Fruit fly (Drosophila melanogaster) whole organism, embryonic: ENCODE data around the gene armi.
A peak's percentile ranks its signal among the peaks of the same experiment; 100 is the strongest.

Source experiments
- Abd-B ChIP-seq: fragments of 200-800 bp; sonication (Bioruptor generic); optimal IDR thresholded peaks from 2 replicates; lab custom pipeline; 2018; ENCODE audit warnings: missing biosample characterization, mild to moderate bottlenecking, missing genetic modification characterization, moderate library complexity
- Antp ChIP-seq: fragments of 200-800 bp; sonication (Bioruptor generic); optimal IDR thresholded peaks from 3 replicates; lab custom pipeline; 2016; ENCODE audit warnings: missing biosample characterization, missing genetic modification characterization
- B-H2 ChIP-seq: fragments of 200-800 bp; sonication (Bioruptor generic); optimal IDR thresholded peaks from 2 replicates; lab custom pipeline; 2018; ENCODE audit warnings: missing biosample characterization, mild to moderate bottlenecking, missing genetic modification characterization
- CG10209 ChIP-seq: fragments of 200-800 bp; sonication (Bioruptor generic); optimal IDR thresholded peaks from 3 replicates; lab custom pipeline; 2017; ENCODE audit warnings: missing biosample characterization, mild to moderate bottlenecking, missing genetic modification characterization, missing genetic modification reagents
- CG11723 ChIP-seq: fragments of 200-800 bp; sonication (Bioruptor generic); optimal IDR thresholded peaks from 2 replicates; lab custom pipeline; 2017; ENCODE audit warnings: missing biosample characterization, mild to moderate bottlenecking, missing genetic modification characterization
- CG12769 ChIP-seq: fragments of 200-800 bp; sonication (Bioruptor generic); optimal IDR thresholded peaks from 2 replicates; lab custom pipeline; 2019; ENCODE audit warnings: missing biosample characterization, mild to moderate bottlenecking, missing genetic modification characterization, moderate library complexity
- CG13424 ChIP-seq: fragments of 200-800 bp; sonication (Bioruptor generic); optimal IDR thresholded peaks from 2 replicates; lab custom pipeline; 2019; ENCODE audit warnings: missing biosample characterization, mild to moderate bottlenecking, missing genetic modification characterization, moderate library complexity
- CG13894 ChIP-seq: fragments of 200-800 bp; sonication (Bioruptor generic); optimal IDR thresholded peaks from 3 replicates; lab custom pipeline; 2018; ENCODE audit warnings: missing biosample characterization, mild to moderate bottlenecking, missing genetic modification characterization, moderate library complexity
- CG14667 ChIP-seq: fragments of 200-800 bp; sonication (Bioruptor generic); IDR thresholded peaks from 2 replicates; pipeline ENCODE4 v1.3.6; 2022; ENCODE audit warnings: missing biosample characterization, missing genetic modification characterization
- CG15011 ChIP-seq: fragments of 200-800 bp; sonication (Bioruptor generic); optimal IDR thresholded peaks from 3 replicates; lab custom pipeline; 2018; ENCODE audit warnings: missing biosample characterization, mild to moderate bottlenecking, missing genetic modification characterization
- CG1602 ChIP-seq: fragments of 200-800 bp; sonication (Bioruptor generic); optimal IDR thresholded peaks from 3 replicates; lab custom pipeline; 2016; ENCODE audit warnings: missing biosample characterization, missing genetic modification characterization
- CG17328 ChIP-seq: fragments of 200-800 bp; sonication (Bioruptor generic); IDR thresholded peaks from 2 replicates; pipeline ENCODE4 v1.3.6; 2022; ENCODE audit warnings: missing biosample characterization, missing genetic modification characterization
- CG2712 ChIP-seq: fragments of 200-800 bp; optimal IDR thresholded peaks from 3 replicates; lab custom pipeline; 2019; ENCODE audit warnings: missing biosample characterization, mild to moderate bottlenecking, missing genetic modification characterization, moderate library complexity
- CG2875 ChIP-seq: fragments of 200-800 bp; sonication (Bioruptor generic); optimal IDR thresholded peaks from 2 replicates; lab custom pipeline; 2017; ENCODE audit warnings: missing biosample characterization, mild to moderate bottlenecking, missing genetic modification characterization, missing genetic modification reagents
- CG2889 ChIP-seq: fragments of 200-800 bp; sonication (Bioruptor generic); IDR thresholded peaks from 3 replicates; pipeline ENCODE4 v1.3.6; 2022; ENCODE audit warnings: missing biosample characterization, missing genetic modification characterization
- CG30020 ChIP-seq: fragments of 200-800 bp; optimal IDR thresholded peaks from 2 replicates; lab custom pipeline; 2019; ENCODE audit warnings: missing biosample characterization, mild to moderate bottlenecking, missing genetic modification characterization, moderate library complexity
- CG30431 ChIP-seq: fragments of 200-800 bp; sonication (Bioruptor generic); optimal IDR thresholded peaks from 2 replicates; lab custom pipeline; 2017; ENCODE audit warnings: missing biosample characterization, missing genetic modification characterization
- CG7928 ChIP-seq: fragments of 200-800 bp; sonication (Bioruptor generic); optimal IDR thresholded peaks from 2 replicates; lab custom pipeline; 2017; ENCODE audit warnings: missing biosample characterization, mild to moderate bottlenecking, missing genetic modification characterization
- CG8944 ChIP-seq: fragments of 200-800 bp; sonication (Bioruptor generic); optimal IDR thresholded peaks from 3 replicates; lab custom pipeline; 2016; ENCODE audit warnings: missing biosample characterization, missing genetic modification characterization
- Dbx ChIP-seq: fragments of 200-800 bp; sonication (Bioruptor generic); IDR thresholded peaks from 3 replicates; pipeline ENCODE4 v1.3.6; 2022; ENCODE audit warnings: missing biosample characterization, missing genetic modification characterization
- E2f1 ChIP-seq: fragments of 200-800 bp; sonication (Bioruptor generic); IDR thresholded peaks from 2 replicates; pipeline ENCODE4 v1.3.6; 2022; ENCODE audit warnings: missing biosample characterization, missing genetic modification characterization
- Ets97D ChIP-seq: fragments of 200-800 bp; sonication (Bioruptor generic); optimal IDR thresholded peaks from 3 replicates; lab custom pipeline; 2016; ENCODE audit warnings: missing biosample characterization, missing genetic modification characterization
- Hr51 ChIP-seq, 2 experiments: fragments of 200-800 bp; sonication (Bioruptor generic); optimal IDR thresholded peaks; 2 replicates in 1 of 2; 3 replicates in 1 of 2; lab custom pipeline; 2016 to 2018; ENCODE audit warnings: missing biosample characterization in 2 of 2, missing genetic modification characterization in 2 of 2, mild to moderate bottlenecking in 1 of 2, moderate library complexity in 1 of 2
- Lim3 ChIP-seq: fragments of 200-800 bp; sonication (Bioruptor generic); IDR thresholded peaks from 2 replicates; pipeline ENCODE4 v1.3.6; 2022; ENCODE audit warnings: missing biosample characterization, missing genetic modification characterization
- Optix ChIP-seq: fragments of 200-800 bp; sonication (Bioruptor generic); IDR thresholded peaks from 3 replicates; pipeline ENCODE4 v1.3.6; 2022; ENCODE audit warnings: missing biosample characterization, missing genetic modification characterization
- PHDP ChIP-seq: fragments of 200-800 bp; sonication (Bioruptor generic); optimal IDR thresholded peaks from 3 replicates; lab custom pipeline; 2018; ENCODE audit warnings: missing biosample characterization, mild to moderate bottlenecking, missing genetic modification characterization, moderate library complexity
- Poxn ChIP-seq: fragments of 200-800 bp; sonication (Bioruptor generic); IDR thresholded peaks from 2 replicates; pipeline ENCODE4 v1.3.6; 2022; ENCODE audit warnings: missing biosample characterization, missing genetic modification characterization
- Rfx ChIP-seq: fragments of 200-800 bp; sonication (Bioruptor generic); IDR thresholded peaks from 2 replicates; pipeline ENCODE4 v1.3.6; 2022; ENCODE audit warnings: missing biosample characterization, missing genetic modification characterization
- Trl ChIP-seq, 3 experiments: fragments of >200 bp in 2 of 3; fragments of 200-800 bp in 1 of 3; sonication (Bioruptor generic) in 1 of 3; optimal IDR thresholded peaks; 2 replicates in 1 of 3; 3 replicates in 2 of 3; lab custom pipeline; 2016 to 2017; ENCODE audit warnings: missing biosample characterization in 1 of 3, missing genetic modification characterization in 1 of 3
- az2 ChIP-seq: fragments of 200-800 bp; sonication (Bioruptor generic); optimal IDR thresholded peaks from 3 replicates; lab custom pipeline; 2016; ENCODE audit warnings: missing biosample characterization, missing genetic modification characterization
- bsh ChIP-seq, 2 experiments: fragments of 200-800 bp; sonication (Bioruptor generic); optimal IDR thresholded peaks; 2 replicates each; lab custom pipeline; 2017 to 2018; ENCODE audit warnings: mild to moderate bottlenecking in 2 of 2, missing biosample characterization in 2 of 2, missing genetic modification characterization in 2 of 2, moderate library complexity in 1 of 2
- eve ChIP-seq, 2 experiments: fragments of >200 bp; optimal IDR thresholded peaks; 2 replicates each; lab custom pipeline; 2017; ENCODE audit warnings: missing biosample characterization in 2 of 2, missing genetic modification characterization in 2 of 2
- exex ChIP-seq: fragments of 200-800 bp; sonication (Bioruptor generic); optimal IDR thresholded peaks from 4 replicates; lab custom pipeline; 2018; ENCODE audit warnings: missing biosample characterization, mild to moderate bottlenecking, missing genetic modification characterization, moderate library complexity
- gem ChIP-seq: fragments of 200-800 bp; sonication (Bioruptor generic); optimal IDR thresholded peaks from 2 replicates; lab custom pipeline; 2019; ENCODE audit warnings: missing biosample characterization, mild to moderate bottlenecking, missing genetic modification characterization, moderate library complexity
- hb ChIP-seq: fragments of 200-800 bp; sonication (Bioruptor generic); IDR thresholded peaks from 3 replicates; pipeline ENCODE4 v1.3.6; 2022; ENCODE audit warnings: missing biosample characterization, missing genetic modification characterization; ENCODE audit not compliant: partially characterized antibody
- ken ChIP-seq: fragments of 200-800 bp; sonication (Bioruptor generic); IDR thresholded peaks from 3 replicates; pipeline ENCODE4 v1.3.6; 2022; ENCODE audit warnings: missing biosample characterization, missing genetic modification characterization
- knrl ChIP-seq: fragments of 200-800 bp; sonication (Bioruptor generic); IDR thresholded peaks from 3 replicates; pipeline ENCODE4 v1.3.6; 2022; ENCODE audit warnings: missing biosample characterization, missing genetic modification characterization; ENCODE audit not compliant: partially characterized antibody
- lilli ChIP-seq: fragments of 200-800 bp; sonication (Bioruptor generic); optimal IDR thresholded peaks from 3 replicates; lab custom pipeline; 2016; ENCODE audit warnings: missing biosample characterization, missing genetic modification characterization
- lola ChIP-seq, 3 experiments: fragments of >200 bp in 2 of 3; fragments of 200-800 bp in 1 of 3; sonication (Bioruptor generic) in 1 of 3; optimal IDR thresholded peaks; 2 replicates each; lab custom pipeline; 2017 to 2019; ENCODE audit warnings: missing biosample characterization in 3 of 3, missing genetic modification characterization in 3 of 3, mild to moderate bottlenecking in 1 of 3, moderate library complexity in 1 of 3
- otp ChIP-seq: fragments of 200-800 bp; sonication (Bioruptor generic); IDR thresholded peaks from 3 replicates; pipeline ENCODE4, ENCODE4 v1.3.6; 2022; ENCODE audit warnings: missing biosample characterization, missing genetic modification characterization
- prd ChIP-seq, 3 experiments: fragments of >200 bp in 2 of 3; fragments of 200-800 bp in 1 of 3; sonication (Bioruptor generic) in 1 of 3; optimal IDR thresholded peaks in 2 of 3; IDR thresholded peaks in 1 of 3; 2 replicates in 2 of 3; 3 replicates in 1 of 3; pipeline versions ENCODE4 v1.3.6 to Lab custom; 2017 to 2022; ENCODE audit warnings: missing biosample characterization in 1 of 3, missing genetic modification characterization in 1 of 3
- row ChIP-seq: fragments of 200-800 bp; sonication (Bioruptor generic); IDR thresholded peaks from 3 replicates; pipeline ENCODE4 v1.3.6; 2022; ENCODE audit warnings: missing biosample characterization, missing genetic modification characterization
- slbo ChIP-seq: fragments of 200-800 bp; sonication (Bioruptor generic); IDR thresholded peaks from 2 replicates; pipeline ENCODE4 v1.3.6; 2022; ENCODE audit warnings: missing biosample characterization, missing genetic modification characterization
- sqz ChIP-seq: fragments of 200-800 bp; sonication (Bioruptor generic); optimal IDR thresholded peaks from 3 replicates; lab custom pipeline; 2018; ENCODE audit warnings: missing biosample characterization, mild to moderate bottlenecking, missing genetic modification characterization
- tio ChIP-seq: fragments of 200-800 bp; sonication (Bioruptor generic); optimal IDR thresholded peaks from 2 replicates; lab custom pipeline; 2017; ENCODE audit warnings: missing biosample characterization, missing genetic modification characterization, inconsistent platforms
- tna ChIP-seq: fragments of 200-800 bp; sonication (Bioruptor generic); IDR thresholded peaks from 2 replicates; pipeline ENCODE4 v1.3.6; 2022; ENCODE audit warnings: missing biosample characterization, missing genetic modification characterization; ENCODE audit not compliant: partially characterized antibody
- zen2 ChIP-seq: fragments of 200-800 bp; sonication (Bioruptor generic); IDR thresholded peaks from 3 replicates; pipeline ENCODE4 v1.3.6; 2022; ENCODE audit warnings: missing biosample characterization, missing genetic modification characterization; ENCODE audit not compliant: partially characterized antibody
- zfh2 ChIP-seq: fragments of 200-800 bp; sonication (Bioruptor generic); optimal IDR thresholded peaks from 2 replicates; lab custom pipeline; 2016; ENCODE audit warnings: missing biosample characterization, missing genetic modification characterization

Gene armi

DNA sequence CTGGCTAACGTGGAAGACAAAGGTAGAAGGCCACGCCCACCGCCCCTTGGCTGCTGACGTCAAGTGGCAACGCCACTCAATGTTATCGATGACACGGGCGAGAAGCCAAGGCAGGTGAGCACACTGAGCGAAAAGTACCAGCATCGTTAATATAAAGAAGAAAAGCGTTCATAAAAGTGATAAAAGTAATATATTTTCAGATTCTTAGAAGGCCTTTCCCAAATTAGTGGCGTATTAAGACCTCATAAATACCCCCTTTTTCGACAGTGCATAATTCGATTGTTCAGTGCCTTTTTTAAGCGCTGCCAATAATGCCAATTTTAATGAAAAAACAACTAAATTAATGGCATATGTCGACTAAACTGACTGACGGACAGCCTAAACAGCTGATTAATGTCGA lies 11.4 kb upstream of the armi start:
- TF ChIP-seq tna (GFP tag; lab: Robert Waterston, UW) (no peak), CG2889 (GFP tag; lab: Robert Waterston, UW) (0 out of 3 replicates have a peak, but pooled peaks have one; percentile 16), CG14667 (no peak), az2 (peak; percentile 29), E2f1 (no peak), slbo (peak; percentile 80), Poxn (GFP tag; lab: Robert Waterston, UW) (peak; percentile 31; the same call in 1 of the 2 replicates), CG2712 (tag; lab: Kevin White, UChicago) (no peak), CG11723 (GFP tag; lab: Kevin White, UChicago) (peak; percentile 2), exex (tag; lab: Kevin White, UChicago) (no peak), sqz (no peak), CG13894 (tag; lab: Kevin White, UChicago) (no peak), Ets97D (peak; percentile 0), CG1602 (GFP tag; lab: Kevin White, UChicago) (peak; percentile 14), CG30431 (GFP tag; lab: Kevin White, UChicago) (peak; percentile 22), CG10209 (peak; percentile 27), Antp (GFP tag; lab: Kevin White, UChicago) (no peak), CG12769 (tag; lab: Kevin White, UChicago) (no peak), hb (no peak), Lim3 (GFP tag; lab: Robert Waterston, UW) (0 out of 2 replicates have a peak, but pooled peaks have one; percentile 11), lola (GFP tag; optimal IDR thresholded peaks at IDR 0.05; lab: Kevin White, UChicago) (peak in 1 of 3 experiments; percentile 29), eve (GFP tag; optimal IDR thresholded peaks at IDR 0.05; lab: Kevin White, UChicago) (peak in 1 of 2 experiments; percentile 17), gem (tag; lab: Kevin White, UChicago) (peak; percentile 58), Dbx (no peak), CG8944 (GFP tag; lab: Kevin White, UChicago) (peak; percentile 3), CG7928 (GFP tag; lab: Kevin White, UChicago) (no peak), otp (GFP tag; lab: Robert Waterston, UW) (peak; percentile 66; the same call in 2 of the 3 replicates), B-H2 (GFP tag; lab: Kevin White, UChicago) (no peak), PHDP (tag; lab: Kevin White, UChicago) (peak; percentile 48), Hr51 (GFP tag; optimal IDR thresholded peaks at IDR 0.05; lab: Kevin White, UChicago) (peak in 1 of 2 experiments; percentile 29), tio (GFP tag; lab: Kevin White, UChicago) (peak; percentile 55), prd (optimal IDR thresholded peaks at IDR 0.05; lab: Kevin White, UChicago) (no peak), prd (GFP tag; IDR thresholded peaks at IDR 0.05; lab: Robert Waterston, UW) (0 out of 3 replicates have a peak, but pooled peaks have one; percentile 25), row (GFP tag; lab: Robert Waterston, UW) (peak; percentile 70), bsh (GFP tag; optimal IDR thresholded peaks at IDR 0.05; lab: Kevin White, UChicago) (peak in 1 of 2 experiments; percentile 54), CG30020 (no peak), CG2875 (GFP tag; lab: Kevin White, UChicago) (peak; percentile 32), ken (GFP tag; lab: Robert Waterston, UW) (peak; percentile 46; the same call in 1 of the 3 replicates), Optix (GFP tag; lab: Robert Waterston, UW) (0 out of 3 replicates have a peak, but pooled peaks have one; percentile 10), Rfx (GFP tag; lab: Robert Waterston, UW) (peak; percentile 30; the same call in 1 of the 2 replicates), CG15011 (GFP tag; lab: Kevin White, UChicago) (no peak), knrl (GFP tag; lab: Robert Waterston, UW) (no peak), CG17328 (GFP tag; lab: Robert Waterston, UW) (peak; percentile 59), zfh2 (peak; percentile 21), Abd-B (GFP tag; lab: Kevin White, UChicago) (no peak), lilli (GFP tag; lab: Kevin White, UChicago) (peak; percentile 41), CG13424 (tag; lab: Kevin White, UChicago) (peak; percentile 21), zen2 (no peak), Trl (optimal IDR thresholded peaks at IDR 0.05; lab: Kevin White, UChicago) (no peak), Trl (GFP tag; optimal IDR thresholded peaks at IDR 0.05; lab: Kevin White, UChicago) (no peak)
